Worm (Caenorhabditis elegans): ENCODE results near the gene srw-69.

Gene srw-69

ce11 chrV:7449303-7449827 lies 20.6 kb upstream of the srw-69 start, which contains the start of gene try-12:
Gene try-12 (plus strand): TSS chrV:7449353.
- no peak for TF ChIP-seq klf-2 (GFP tag; conservative IDR thresholded peaks at IDR 0.05)
- no peak for TF ChIP-seq tab-1 (GFP tag; IDR thresholded peaks at IDR 0.05)
- TF ChIP-seq flt-1 (GFP tag; IDR thresholded peaks at IDR 0.05), result no peak
- TF ChIP-seq ztf-29 (GFP tag; IDR thresholded peaks at IDR 0.05), result no peak
- no peak for TF ChIP-seq T22C8.4 (GFP tag; IDR thresholded peaks at IDR 0.05)
- TF ChIP-seq med-1 (GFP tag; optimal IDR thresholded peaks at IDR 0.05; ENCODE audit: insufficient read depth), result no peak
- TF ChIP-seq ref-1 (GFP tag; conservative IDR thresholded peaks at IDR 0.05), result no peak
- no peak for TF ChIP-seq ztf-23 (GFP tag; IDR thresholded peaks at IDR 0.05)
- no peak for TF ChIP-seq cog-1 (tag; optimal IDR thresholded peaks at IDR 0.05)

ce11 chrV:7446965-7447364 lies 18.2 kb upstream of the srw-69 start, which contains the start of gene F25E5.5:
Gene F25E5.5 (plus strand): TSS chrV:7447265.
- TF ChIP-seq flt-1 (GFP tag; IDR thresholded peaks at IDR 0.05), result no peak
- no peak for TF ChIP-seq ref-1 (GFP tag; conservative IDR thresholded peaks at IDR 0.05)
- no peak for TF ChIP-seq klf-2 (GFP tag; conservative IDR thresholded peaks at IDR 0.05)
- TF ChIP-seq med-1 (GFP tag; optimal IDR thresholded peaks at IDR 0.05; ENCODE audit: insufficient read depth), result no peak
- no peak for TF ChIP-seq ztf-23 (GFP tag; IDR thresholded peaks at IDR 0.05)
- no peak for TF ChIP-seq T22C8.4 (GFP tag; IDR thresholded peaks at IDR 0.05)
- TF ChIP-seq tab-1 (GFP tag; IDR thresholded peaks at IDR 0.05), result no peak
- TF ChIP-seq cog-1 (tag; optimal IDR thresholded peaks at IDR 0.05), result no peak
- no peak for TF ChIP-seq ztf-29 (GFP tag; IDR thresholded peaks at IDR 0.05)

ce11 chrV:7444331-7444730 lies 15.6 kb upstream of the srw-69 start, which contains the start of gene nhr-141:
Gene nhr-141 (plus strand): TSS chrV:7444661.
- 0 out of 2 replicates have a peak, but pooled peaks have one; percentile 40 for TF ChIP-seq tab-1 (GFP tag; IDR thresholded peaks at IDR 0.05)

ce11 chrV:7443480-7443879 lies 14.7 kb upstream of the srw-69 start:
- TF ChIP-seq ztf-29 (GFP tag; IDR thresholded peaks at IDR 0.05) (peak; percentile 39; the same call in 1 of the 2 replicates), ztf-23 (GFP tag; IDR thresholded peaks at IDR 0.05) (peak; percentile 79; the same call in 1 of the 2 replicates), klf-2 (GFP tag; conservative IDR thresholded peaks at IDR 0.05) (peak; percentile 79), flt-1 (GFP tag; IDR thresholded peaks at IDR 0.05) (0 out of 2 replicates have a peak, but pooled peaks have one; percentile 27), ref-1 (GFP tag; conservative IDR thresholded peaks at IDR 0.05) (peak; percentile 46; the same call in 1 of the 2 replicates)

- no peak for TF ChIP-seq med-1 (GFP tag; optimal IDR thresholded peaks at IDR 0.05; ENCODE audit: insufficient read depth)
- TF ChIP-seq ztf-23 (GFP tag; IDR thresholded peaks at IDR 0.05), result no peak
- no peak for TF ChIP-seq ref-1 (GFP tag; conservative IDR thresholded peaks at IDR 0.05)
- no peak for TF ChIP-seq cog-1 (tag; optimal IDR thresholded peaks at IDR 0.05)
- TF ChIP-seq klf-2 (GFP tag; conservative IDR thresholded peaks at IDR 0.05), result no peak
- TF ChIP-seq tab-1 (GFP tag; IDR thresholded peaks at IDR 0.05), result no peak
- no peak for TF ChIP-seq ztf-29 (GFP tag; IDR thresholded peaks at IDR 0.05)
- no peak for TF ChIP-seq flt-1 (GFP tag; IDR thresholded peaks at IDR 0.05)
- TF ChIP-seq T22C8.4 (GFP tag; IDR thresholded peaks at IDR 0.05), result no peak
Observed at ce11 chrV:7439807-7440206, 11.0 kb upstream of the srw-69 start, which contains the start of gene try-13. Gene try-13 (plus strand): TSS chrV:7440107.

- TF ChIP-seq med-1 (GFP tag; optimal IDR thresholded peaks at IDR 0.05; ENCODE audit: insufficient read depth), result no peak
Observed at ce11 chrV:7437985-7438384, 9.2 kb upstream of the srw-69 start, which contains the start of gene F25E5.16. Gene F25E5.16 (plus strand): TSS chrV:7438285.

- no peak for TF ChIP-seq T22C8.4 (GFP tag; IDR thresholded peaks at IDR 0.05)
- no peak for TF ChIP-seq cog-1 (tag; optimal IDR thresholded peaks at IDR 0.05)
- no peak for TF ChIP-seq flt-1 (GFP tag; IDR thresholded peaks at IDR 0.05)
- no peak for TF ChIP-seq tab-1 (GFP tag; IDR thresholded peaks at IDR 0.05)
- TF ChIP-seq ztf-29 (GFP tag; IDR thresholded peaks at IDR 0.05), result no peak
- no peak for TF ChIP-seq ref-1 (GFP tag; conservative IDR thresholded peaks at IDR 0.05)
- TF ChIP-seq ztf-23 (GFP tag; IDR thresholded peaks at IDR 0.05), result no peak
- no peak for TF ChIP-seq klf-2 (GFP tag; conservative IDR thresholded peaks at IDR 0.05)
- no peak for TF ChIP-seq med-1 (GFP tag; optimal IDR thresholded peaks at IDR 0.05; ENCODE audit: insufficient read depth)
Observed at ce11 chrV:7437538-7437937, 8.8 kb upstream of the srw-69 start, which contains the start of gene F25E5.9. Gene F25E5.9 (minus strand): TSS chrV:7437919.

- TF ChIP-seq cog-1 (tag; optimal IDR thresholded peaks at IDR 0.05), result no peak
- TF ChIP-seq ref-1 (GFP tag; conservative IDR thresholded peaks at IDR 0.05), result no peak
- no peak for TF ChIP-seq T22C8.4 (GFP tag; IDR thresholded peaks at IDR 0.05)
- no peak for TF ChIP-seq med-1 (GFP tag; optimal IDR thresholded peaks at IDR 0.05; ENCODE audit: insufficient read depth)
Observed at ce11 chrV:7436911-7437310, 8.1 kb upstream of the srw-69 start.

ce11 chrV:7436509-7436908 lies 7.7 kb upstream of the srw-69 start:
- TF ChIP-seq med-1 (GFP tag; optimal IDR thresholded peaks at IDR 0.05; ENCODE audit: insufficient read depth) (no peak), ztf-29 (GFP tag; IDR thresholded peaks at IDR 0.05) (no peak), flt-1 (GFP tag; IDR thresholded peaks at IDR 0.05) (no peak), ztf-23 (GFP tag; IDR thresholded peaks at IDR 0.05) (no peak), cog-1 (tag; optimal IDR thresholded peaks at IDR 0.05) (no peak), tab-1 (GFP tag; IDR thresholded peaks at IDR 0.05) (no peak), klf-2 (GFP tag; conservative IDR thresholded peaks at IDR 0.05) (no peak), ref-1 (GFP tag; conservative IDR thresholded peaks at IDR 0.05) (no peak), T22C8.4 (GFP tag; IDR thresholded peaks at IDR 0.05) (no peak)

ce11 chrV:7435376-7436204 lies 6.8 kb upstream of the srw-69 start, which contains the start of the genes ddo-2 and F25E5.8:
Gene ddo-2 (minus strand): TSS chrV:7435705.
Gene F25E5.8 (plus strand): TSS chrV:7435930.
- no peak for TF ChIP-seq tab-1 (GFP tag; IDR thresholded peaks at IDR 0.05)
- TF ChIP-seq med-1 (GFP tag; optimal IDR thresholded peaks at IDR 0.05; ENCODE audit: insufficient read depth), result no peak
- TF ChIP-seq ref-1 (GFP tag; conservative IDR thresholded peaks at IDR 0.05), result no peak
- no peak for TF ChIP-seq klf-2 (GFP tag; conservative IDR thresholded peaks at IDR 0.05)
- TF ChIP-seq ztf-29 (GFP tag; IDR thresholded peaks at IDR 0.05), result no peak
- no peak for TF ChIP-seq flt-1 (GFP tag; IDR thresholded peaks at IDR 0.05)
- TF ChIP-seq T22C8.4 (GFP tag; IDR thresholded peaks at IDR 0.05), result no peak
- no peak for TF ChIP-seq ztf-23 (GFP tag; IDR thresholded peaks at IDR 0.05)
- no peak for TF ChIP-seq cog-1 (tag; optimal IDR thresholded peaks at IDR 0.05)
